Worm (Caenorhabditis elegans) whole organism, midembryonic: Measurements from ENCODE around the gene idpp-6.

ENCODE experiments used
- T22C8.4 ChIP-seq: fragments of 200-800 bp; sonication (Bioruptor generic); IDR thresholded peaks from 2 replicates; pipeline ENCODE4 v1.3.6; 2022; ENCODE audit warnings: missing genetic modification characterization, missing compliant biosample characterization
- flt-1 ChIP-seq: fragments of 200-800 bp; sonication (Bioruptor generic); IDR thresholded peaks from 2 replicates; pipeline ENCODE4 v1.3.6; 2022; ENCODE audit warnings: missing genetic modification characterization, missing compliant biosample characterization
- klf-2 ChIP-seq: fragments of 200-800 bp; sonication (Bioruptor generic); conservative IDR thresholded peaks from 2 replicates; pipeline ENCODE4 v1.3.6; 2022; ENCODE audit warnings: missing genetic modification reagents, missing genetic modification characterization, missing compliant biosample characterization
- med-1 ChIP-seq: sonication (generic microtip); optimal IDR thresholded peaks from 2 replicates; lab custom pipeline; 2017; ENCODE audit warnings: missing genetic modification characterization, mild to moderate bottlenecking, missing compliant biosample characterization, antibody characterized with exemption, missing genetic modification reagents; ENCODE audit not compliant: insufficient read depth
- ref-1 ChIP-seq: fragments of 200-800 bp; sonication (Bioruptor generic); conservative IDR thresholded peaks from 2 replicates; pipeline ENCODE4 v1.3.6; 2022; ENCODE audit warnings: missing genetic modification reagents, missing genetic modification characterization, missing compliant biosample characterization
- ztf-23 ChIP-seq: fragments of 200-800 bp; sonication (Bioruptor generic); IDR thresholded peaks from 2 replicates; pipeline ENCODE4 v1.3.6; 2022; ENCODE audit warnings: missing genetic modification reagents, missing genetic modification characterization, missing compliant biosample characterization

ce11 chrX:6740983-6741365, 42.0 kb upstream of the idpp-6 start:
- no peak for TF ChIP-seq ztf-23 (GFP tag; lab: Robert Waterston, UW)
- TF ChIP-seq flt-1 = no peak
- no peak for TF ChIP-seq klf-2 (GFP tag; lab: Robert Waterston, UW)
- TF ChIP-seq med-1 = no peak
- TF ChIP-seq T22C8.4 (GFP tag; lab: Robert Waterston, UW) = no peak
- TF ChIP-seq ref-1 (GFP tag; lab: Robert Waterston, UW) = no peak
